Fruit fly (Drosophila melanogaster): ENCODE data around the gene Elo68beta.

Gene Elo68beta

dm6 chr3L:11097982-11098663 is 3.4 kb downstream of the Elo68beta start, which contains the start of the genes Irbp18 and APP-BP1 (continued):
- TF ChIP-seq Nf-YB (GFP tag; optimal IDR thresholded peaks at IDR 0.05) (peak; percentile 78), Awh (GFP tag; IDR thresholded peaks at IDR 0.05) (peak; percentile 73; the same call in 1 of the 2 replicates), Oli (tag; optimal IDR thresholded peaks at IDR 0.05) (peak; percentile 93), CG13624 (GFP tag; optimal IDR thresholded peaks at IDR 0.05) (peak; percentile 95), gem (tag; optimal IDR thresholded peaks at IDR 0.05) (peak; percentile 96), Gsc (GFP tag; IDR thresholded peaks at IDR 0.05) (peak; percentile 58; the same call in 1 of the 2 replicates), CG2875 (GFP tag; optimal IDR thresholded peaks at IDR 0.05) (peak; percentile 90), Hr3 (GFP tag; optimal IDR thresholded peaks at IDR 0.05) (peak; percentile 95), btn (GFP tag; optimal IDR thresholded peaks at IDR 0.05) (peak; percentile 91), CG11723 (GFP tag; optimal IDR thresholded peaks at IDR 0.05) (peak; percentile 88), Dbx (GFP tag; IDR thresholded peaks at IDR 0.05) (peak; percentile 90), Ptx1 (GFP tag; IDR thresholded peaks at IDR 0.05) (peak; percentile 90), CG13775 (GFP tag; optimal IDR thresholded peaks at IDR 0.05) (peak; percentile 96), hbn (GFP tag; IDR thresholded peaks at IDR 0.05; ENCODE audit: partially characterized antibody) (0 out of 2 replicates have a peak, but pooled peaks have one; percentile 25), Hsf (GFP tag; optimal IDR thresholded peaks at IDR 0.05) (peak; percentile 97), mirr (GFP tag; optimal IDR thresholded peaks at IDR 0.05) (peak; percentile 80), Lim3 (GFP tag; IDR thresholded peaks at IDR 0.05) (peak; percentile 47; the same call in 1 of the 2 replicates), Lpt (GFP tag; optimal IDR thresholded peaks at IDR 0.05) (no peak), CG11696 (GFP tag; IDR thresholded peaks at IDR 0.05) (peak; percentile 65), CoRest (tag; optimal IDR thresholded peaks at IDR 0.05) (peak; percentile 95), HHEX (GFP tag; optimal IDR thresholded peaks at IDR 0.05) (peak; percentile 93), Sox102F (GFP tag; optimal IDR thresholded peaks at IDR 0.05) (peak; percentile 93), CG10959 (GFP tag; IDR thresholded peaks at IDR 0.05) (peak; percentile 59; the same call in 1 of the 2 replicates), CG18619 (GFP tag; optimal IDR thresholded peaks at IDR 0.05) (peak; percentile 95), Dad (GFP tag; optimal IDR thresholded peaks at IDR 0.05) (peak; percentile 94), slp2 (GFP tag; optimal IDR thresholded peaks at IDR 0.05) (peak; percentile 95), CG8359 (GFP tag; optimal IDR thresholded peaks at IDR 0.05; ENCODE audit: borderline replicate concordance) (peak; percentile 74), vnd (GFP tag; IDR thresholded peaks at IDR 0.05; ENCODE audit: partially characterized antibody) (no peak), zen2 (GFP tag; IDR thresholded peaks at IDR 0.05; ENCODE audit: partially characterized antibody) (no peak), fru (optimal IDR thresholded peaks at IDR 0.05) (no peak), Pdp1 (GFP tag; optimal IDR thresholded peaks at IDR 0.05) (peak; percentile 92 to 96), az2 (GFP tag; optimal IDR thresholded peaks at IDR 0.05) (peak; percentile 96), eyg (GFP tag; optimal IDR thresholded peaks at IDR 0.05) (peak; percentile 79), nau (GFP tag; optimal IDR thresholded peaks at IDR 0.05) (peak; percentile 92), amos (GFP tag; IDR thresholded peaks at IDR 0.05; ENCODE audit: partially characterized antibody) (no peak; the same call in 1 of the 2 replicates), CG16863 (GFP tag; optimal IDR thresholded peaks at IDR 0.05) (peak; percentile 94), fd3F (GFP tag; optimal IDR thresholded peaks at IDR 0.05) (peak; percentile 91), chinmo (GFP tag; IDR thresholded peaks at IDR 0.05; ENCODE audit: partially characterized antibody) (0 out of 4 replicates have a peak, but pooled peaks have one; percentile 4), stc (GFP tag; IDR thresholded peaks at IDR 0.05) (peak; percentile 84), CG17361 (GFP tag; IDR thresholded peaks at IDR 0.05) (peak; percentile 97), CG4404 (GFP tag; IDR thresholded peaks at IDR 0.05) (peak; percentile 73), CG12391 (tag; optimal IDR thresholded peaks at IDR 0.05) (peak; percentile 96), exex (tag; optimal IDR thresholded peaks at IDR 0.05) (peak; percentile 72), pan (optimal IDR thresholded peaks at IDR 0.05) (no peak), pan (GFP tag; optimal IDR thresholded peaks at IDR 0.05 in 1 of 2, IDR thresholded peaks at IDR 0.05 in 1 of 2) (peak in 1 of 2 experiments; percentile 92), knrl (GFP tag; IDR thresholded peaks at IDR 0.05; ENCODE audit: partially characterized antibody) (no peak), Hr51 (GFP tag; optimal IDR thresholded peaks at IDR 0.05) (peak; percentile 95 to 96), TFAM (GFP tag; optimal IDR thresholded peaks at IDR 0.05) (peak; percentile 62)
